Worm (Caenorhabditis elegans): ENCODE results near the gene zyg-11.

- TF ChIP-seq skn-1 (tag; optimal IDR thresholded peaks at IDR 0.05) (no peak), R02D3.7 (tag; optimal IDR thresholded peaks at IDR 0.05) (no peak), mdl-1 (tag; optimal IDR thresholded peaks at IDR 0.05) (no peak), nhr-76 (tag; optimal IDR thresholded peaks at IDR 0.05) (no peak), arid-1 (GFP tag; conservative IDR thresholded peaks at IDR 0.05) (no peak), ces-1 (GFP tag; optimal IDR thresholded peaks at IDR 0.05) (no peak)
These were observed 5.1 kb upstream of the zyg-11 start, which contains the start of gene DH11.2 for ce11 chrII:8012071-8013031.
